Fruit fly (Drosophila melanogaster): ENCODE measurements around the gene CheA87a.
A peak's percentile ranks its signal among the peaks of the same experiment; 100 is the strongest.

CheA87a gene

dm6 chr3R:13388160-13388870, 18.9 kb downstream of the CheA87a start, which contains the start of gene CG9799:
CG9799 (minus strand) TSS chr3R:13388709.
- TF ChIP-seq Crg-1 (GFP tag; optimal IDR thresholded peaks at IDR 0.05) (no peak), Mnt (GFP tag; optimal IDR thresholded peaks at IDR 0.05) (peak; percentile 99), CG11617 (GFP tag; optimal IDR thresholded peaks at IDR 0.05) (no peak), bab1 (GFP tag; optimal IDR thresholded peaks at IDR 0.05) (peak; percentile 26)

DNA sequence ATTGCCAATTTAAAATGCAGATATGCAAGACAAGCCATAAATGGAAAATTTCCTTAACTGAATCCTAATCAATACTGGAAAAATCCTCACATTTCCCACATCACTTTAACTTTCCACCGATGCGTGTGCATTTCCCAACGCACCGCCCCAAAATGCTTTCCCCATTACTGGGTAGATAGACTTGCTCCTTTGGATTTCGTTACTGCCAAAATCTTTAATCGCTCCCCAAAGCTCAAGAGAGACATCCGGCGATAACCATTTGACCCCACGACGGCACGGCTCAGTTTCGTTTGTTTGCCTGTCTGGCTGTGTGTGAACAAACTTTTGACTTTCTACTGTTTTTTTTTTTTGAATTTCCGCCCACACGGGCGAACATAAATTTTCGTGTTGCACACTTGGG, 21.0 kb downstream of the CheA87a start:
- TF ChIP-seq kay (GFP tag; ENCODE audit: borderline replicate concordance) (no peak), CG14711 (tag; optimal IDR thresholded peaks at IDR 0.05) (no peak), CG7101 (tag; optimal IDR thresholded peaks at IDR 0.05) (no peak), Hr96 (GFP tag; optimal IDR thresholded peaks at IDR 0.05) (no peak), CG7045 (GFP tag; optimal IDR thresholded peaks at IDR 0.05) (no peak), tj (GFP tag; optimal IDR thresholded peaks at IDR 0.05) (no peak), pad (GFP tag; optimal IDR thresholded peaks at IDR 0.05) (no peak), toe (GFP tag; optimal IDR thresholded peaks at IDR 0.05) (no peak)

dm6 chr3R:13393009-13393408, 23.6 kb downstream of the CheA87a start:
- no peak for TF ChIP-seq Crg-1 (GFP tag; optimal IDR thresholded peaks at IDR 0.05)
- no peak for TF ChIP-seq cic (GFP tag; optimal IDR thresholded peaks at IDR 0.05)
- no peak for TF ChIP-seq CG7045 (GFP tag; optimal IDR thresholded peaks at IDR 0.05)
- no peak for TF ChIP-seq Mnt (GFP tag; optimal IDR thresholded peaks at IDR 0.05)

DNA sequence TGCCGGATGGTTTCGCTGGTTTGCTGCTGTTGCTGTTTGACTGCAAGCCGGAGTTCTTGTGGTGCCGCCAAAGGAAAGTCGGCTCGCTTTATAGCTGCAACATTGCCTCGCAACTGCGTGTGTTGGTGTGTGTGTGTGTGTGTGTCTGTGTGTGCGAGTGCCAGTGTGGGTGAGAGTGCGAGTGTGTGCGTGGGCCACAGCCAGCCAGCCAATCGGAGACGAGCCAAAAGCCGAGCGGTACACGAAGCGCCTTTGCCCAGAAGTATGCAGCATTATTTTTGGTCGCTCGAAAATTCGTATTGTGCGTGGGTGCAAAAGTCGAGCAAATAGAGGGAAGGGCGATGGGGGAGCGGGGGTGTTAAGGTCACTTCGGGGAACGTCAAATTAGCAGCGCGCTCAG, 25.7 kb downstream of the CheA87a start, which contains the start of gene CCHa2:
TSS of gene CCHa2 (minus strand) at position 65 of the 400 bp plus-strand sequence.
- no peak for TF ChIP-seq bab1 (GFP tag; optimal IDR thresholded peaks at IDR 0.05)
- TF ChIP-seq Mnt (GFP tag; optimal IDR thresholded peaks at IDR 0.05), result no peak
- TF ChIP-seq pad (GFP tag; optimal IDR thresholded peaks at IDR 0.05), result no peak
- TF ChIP-seq CG33017 (tag; optimal IDR thresholded peaks at IDR 0.05), result no peak
- TF ChIP-seq kay (GFP tag; ENCODE audit: borderline replicate concordance), result no peak
- TF ChIP-seq CG14711 (tag; optimal IDR thresholded peaks at IDR 0.05), result no peak
- TF ChIP-seq cic (GFP tag; optimal IDR thresholded peaks at IDR 0.05), result no peak
- TF ChIP-seq cnc (optimal IDR thresholded peaks at IDR 0.05), result no peak
- TF ChIP-seq toe (GFP tag; optimal IDR thresholded peaks at IDR 0.05), result no peak
- no peak for TF ChIP-seq ovo (GFP tag; optimal IDR thresholded peaks at IDR 0.05)
- TF ChIP-seq CG1620 (GFP tag; optimal IDR thresholded peaks at IDR 0.05), result no peak
- TF ChIP-seq CG5204 (GFP tag; optimal IDR thresholded peaks at IDR 0.05), result no peak
- no peak for TF ChIP-seq Crg-1 (GFP tag; optimal IDR thresholded peaks at IDR 0.05)
- TF ChIP-seq CG7101 (tag; optimal IDR thresholded peaks at IDR 0.05), result no peak
- TF ChIP-seq CG7045 (GFP tag; optimal IDR thresholded peaks at IDR 0.05), result no peak
- no peak for TF ChIP-seq CG12768 (GFP tag; optimal IDR thresholded peaks at IDR 0.05)
- no peak for TF ChIP-seq Clk (GFP tag; optimal IDR thresholded peaks at IDR 0.05)
- TF ChIP-seq tj (GFP tag; optimal IDR thresholded peaks at IDR 0.05), result no peak

dm6 chr3R:13397040-13397439, 27.6 kb downstream of the CheA87a start, which contains the start of gene CG14374:
CG14374 (minus strand) TSS chr3R:13397140.
- TF ChIP-seq Clk (GFP tag; optimal IDR thresholded peaks at IDR 0.05) (no peak), CG7101 (tag; optimal IDR thresholded peaks at IDR 0.05) (no peak), CG12768 (GFP tag; optimal IDR thresholded peaks at IDR 0.05) (no peak), Crg-1 (GFP tag; optimal IDR thresholded peaks at IDR 0.05) (no peak), toe (GFP tag; optimal IDR thresholded peaks at IDR 0.05) (no peak), tj (GFP tag; optimal IDR thresholded peaks at IDR 0.05) (no peak), pad (GFP tag; optimal IDR thresholded peaks at IDR 0.05) (no peak), ovo (GFP tag; optimal IDR thresholded peaks at IDR 0.05) (no peak), bab1 (GFP tag; optimal IDR thresholded peaks at IDR 0.05) (no peak), CG1620 (GFP tag; optimal IDR thresholded peaks at IDR 0.05) (no peak)

DNA sequence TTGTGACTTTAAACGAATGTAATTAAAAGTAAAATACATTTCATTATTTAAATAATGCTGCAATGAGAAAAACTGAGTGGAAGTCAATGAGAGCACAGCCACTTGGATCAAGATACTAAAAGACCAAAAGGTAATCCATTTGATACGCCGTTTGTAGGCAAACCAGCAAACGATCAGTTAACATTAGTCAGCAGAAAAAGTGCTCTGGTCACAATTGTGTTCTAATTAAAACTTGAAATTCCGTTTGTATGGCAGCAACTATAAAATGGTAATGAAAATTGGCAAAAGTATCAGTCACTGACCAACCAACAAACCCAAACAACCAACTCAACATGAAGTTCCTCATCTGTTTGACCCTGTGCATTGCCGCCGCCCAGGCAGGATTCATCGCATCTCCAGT, 28.1 kb downstream of the CheA87a start, which contains the start of gene CG14377:
TSS of gene CG14377 (plus strand) at position 301 of the 400 bp plus-strand sequence.
- TF ChIP-seq CG33017 (tag; optimal IDR thresholded peaks at IDR 0.05) (no peak), Crg-1 (GFP tag; optimal IDR thresholded peaks at IDR 0.05) (no peak), CG1620 (GFP tag; optimal IDR thresholded peaks at IDR 0.05) (no peak), CG5204 (GFP tag; optimal IDR thresholded peaks at IDR 0.05) (no peak), cnc (optimal IDR thresholded peaks at IDR 0.05) (no peak), pad (GFP tag; optimal IDR thresholded peaks at IDR 0.05) (no peak), CG12768 (GFP tag; optimal IDR thresholded peaks at IDR 0.05) (no peak), Hr96 (GFP tag; optimal IDR thresholded peaks at IDR 0.05) (no peak), kay (GFP tag; ENCODE audit: borderline replicate concordance) (no peak), CG7101 (tag; optimal IDR thresholded peaks at IDR 0.05) (no peak), CG14711 (tag; optimal IDR thresholded peaks at IDR 0.05) (no peak)

All from whole organism, adult.